Fruit fly (Drosophila melanogaster) whole organism, prepupa: Measurements from ENCODE around the gene Esyt2.

Experiments
- CG32006 ChIP-seq: fragments of 200-800 bp; sonication (Bioruptor generic); optimal IDR thresholded peaks from 3 replicates; lab custom pipeline; 2017; ENCODE audit warnings: missing biosample characterization, mild to moderate bottlenecking, missing genetic modification characterization
- CG8119 ChIP-seq: fragments of 200-800 bp; sonication (Bioruptor generic); IDR thresholded peaks from 3 replicates; pipeline ENCODE4 v1.3.6; 2022; ENCODE audit warnings: missing biosample characterization, missing genetic modification characterization
- Eip75B ChIP-seq: fragments of 200-800 bp; sonication (Bioruptor generic); optimal IDR thresholded peaks from 3 replicates; lab custom pipeline; 2016; ENCODE audit warnings: missing biosample characterization, missing genetic modification characterization
- Eip93F ChIP-seq: fragments of 200-800 bp; sonication (Bioruptor generic); optimal IDR thresholded peaks from 2 replicates; lab custom pipeline; 2016; ENCODE audit warnings: missing biosample characterization, mild to moderate bottlenecking, missing genetic modification characterization

- TF ChIP-seq CG32006 (GFP tag; lab: Kevin White, UChicago), result no peak
- no peak for TF ChIP-seq CG8119 (GFP tag; lab: Robert Waterston, UW)
- no peak for TF ChIP-seq Eip75B (GFP tag; lab: Kevin White, UChicago)
- TF ChIP-seq Eip93F (GFP tag; lab: Kevin White, UChicago), result no peak
Observed at dm6 chr3R:24593733-24594132, 49.2 kb downstream of the Esyt2 start.
